Fruit fly (Drosophila melanogaster) whole organism, embryonic: ENCODE results near the gene fliI.

Experiments used
- ATbp ChIP-seq: fragments of 200-800 bp; sonication (Bioruptor generic); optimal IDR thresholded peaks from 2 replicates; lab custom pipeline; 2017; ENCODE audit warnings: missing biosample characterization, mild to moderate bottlenecking, missing genetic modification characterization, missing genetic modification reagents
- Abd-B ChIP-seq: fragments of 200-800 bp; sonication (Bioruptor generic); optimal IDR thresholded peaks from 2 replicates; lab custom pipeline; 2018; ENCODE audit warnings: missing biosample characterization, mild to moderate bottlenecking, missing genetic modification characterization, moderate library complexity
- Ada2b ChIP-seq: fragments of 200-800 bp; sonication (Bioruptor generic); IDR thresholded peaks from 2 replicates; pipeline ENCODE4 v1.3.6; 2022; ENCODE audit warnings: missing biosample characterization, missing genetic modification characterization
- CG10274 ChIP-seq: fragments of 200-800 bp; sonication (Bioruptor generic); optimal IDR thresholded peaks from 3 replicates; lab custom pipeline; 2017; ENCODE audit warnings: missing biosample characterization, mild to moderate bottlenecking, missing genetic modification characterization
- CG11398 ChIP-seq: fragments of 200-800 bp; sonication (Bioruptor generic); optimal IDR thresholded peaks from 2 replicates; lab custom pipeline; 2016; ENCODE audit warnings: missing biosample characterization, missing genetic modification characterization
- CG11504 ChIP-seq: fragments of 200-800 bp; sonication (Bioruptor generic); optimal IDR thresholded peaks from 3 replicates; lab custom pipeline; 2019; ENCODE audit warnings: missing biosample characterization, mild to moderate bottlenecking, missing genetic modification characterization, moderate library complexity
- CG12219 ChIP-seq: fragments of 200-800 bp; sonication (Bioruptor generic); optimal IDR thresholded peaks from 3 replicates; lab custom pipeline; 2018; ENCODE audit warnings: missing biosample characterization, mild to moderate bottlenecking, missing genetic modification characterization
- CG12942 ChIP-seq: fragments of 200-800 bp; sonication (Bioruptor generic); optimal IDR thresholded peaks from 3 replicates; lab custom pipeline; 2016; ENCODE audit warnings: missing biosample characterization, missing genetic modification characterization
- CG14014 ChIP-seq: fragments of 200-800 bp; sonication (Bioruptor generic); IDR thresholded peaks from 2 replicates; pipeline ENCODE4 v1.3.6; 2022; ENCODE audit warnings: missing biosample characterization, missing genetic modification characterization
- CG15601 ChIP-seq: fragments of 200-800 bp; sonication (Bioruptor generic); optimal IDR thresholded peaks from 3 replicates; lab custom pipeline; 2019; ENCODE audit warnings: missing biosample characterization, mild to moderate bottlenecking, missing genetic modification characterization, moderate library complexity
- CG2120 ChIP-seq: fragments of 200-800 bp; sonication (Bioruptor generic); optimal IDR thresholded peaks from 3 replicates; lab custom pipeline; 2016; ENCODE audit warnings: missing biosample characterization, missing genetic modification characterization
- CG2199 ChIP-seq: fragments of 200-800 bp; sonication (Bioruptor generic); IDR thresholded peaks from 3 replicates; pipeline ENCODE4 v1.3.6; 2022; ENCODE audit warnings: missing biosample characterization, missing genetic modification characterization
- CG2202 ChIP-seq: fragments of 200-800 bp; sonication (Bioruptor generic); optimal IDR thresholded peaks from 2 replicates; lab custom pipeline; 2018; ENCODE audit warnings: missing biosample characterization, mild to moderate bottlenecking, missing genetic modification characterization
- CG2678 ChIP-seq: fragments of 200-800 bp; sonication (Bioruptor generic); optimal IDR thresholded peaks from 3 replicates; lab custom pipeline; 2019; ENCODE audit warnings: missing biosample characterization, mild to moderate bottlenecking, missing genetic modification characterization, moderate library complexity
- CG3065 ChIP-seq: fragments of 200-800 bp; sonication (Bioruptor generic); optimal IDR thresholded peaks from 2 replicates; lab custom pipeline; 2016; ENCODE audit warnings: missing biosample characterization, missing genetic modification characterization
- CG3726 ChIP-seq: fragments of 200-800 bp; sonication (Bioruptor generic); IDR thresholded peaks from 3 replicates; pipeline ENCODE4, ENCODE4 v1.3.6; 2022; ENCODE audit warnings: missing biosample characterization, missing genetic modification characterization
- CG4360 ChIP-seq: fragments of 200-800 bp; sonication (Bioruptor generic); IDR thresholded peaks from 2 replicates; pipeline ENCODE4 v1.3.6; 2022; ENCODE audit warnings: missing biosample characterization, missing genetic modification characterization
- CG6175 ChIP-seq: fragments of 200-800 bp; sonication (Bioruptor generic); IDR thresholded peaks from 3 replicates; pipeline ENCODE4 v1.3.6; 2022; ENCODE audit warnings: missing biosample characterization, missing genetic modification characterization
- CG7357 ChIP-seq: fragments of 200-800 bp; sonication (Bioruptor generic); IDR thresholded peaks from 3 replicates; pipeline ENCODE4 v1.3.6; 2022; ENCODE audit warnings: missing biosample characterization, missing genetic modification characterization
- CG7372 ChIP-seq: fragments of 200-800 bp; sonication (Bioruptor generic); IDR thresholded peaks from 2 replicates; pipeline ENCODE4 v1.3.6; 2022; ENCODE audit warnings: missing biosample characterization, missing genetic modification characterization
- Chrac-16 ChIP-seq: fragments of 200-800 bp; sonication (Bioruptor generic); optimal IDR thresholded peaks from 3 replicates; lab custom pipeline; 2016; ENCODE audit warnings: missing biosample characterization, missing genetic modification characterization
- Dbx ChIP-seq: fragments of 200-800 bp; sonication (Bioruptor generic); IDR thresholded peaks from 3 replicates; pipeline ENCODE4 v1.3.6; 2022; ENCODE audit warnings: missing biosample characterization, missing genetic modification characterization
- Dip3 ChIP-seq: fragments of 200-800 bp; sonication (Bioruptor generic); optimal IDR thresholded peaks from 3 replicates; lab custom pipeline; 2016; ENCODE audit warnings: missing biosample characterization, missing genetic modification characterization
- Gug ChIP-seq: fragments of 200-800 bp; sonication (Bioruptor generic); IDR thresholded peaks from 4 replicates; pipeline ENCODE4 v1.3.6; 2022; ENCODE audit warnings: missing biosample characterization, missing genetic modification characterization
- HLH3B ChIP-seq: fragments of 200-800 bp; sonication (Bioruptor generic); IDR thresholded peaks from 2 replicates; pipeline ENCODE4 v1.3.6; 2022; ENCODE audit warnings: missing biosample characterization, missing genetic modification characterization
- Hr78 ChIP-seq, 2 experiments: fragments of 200-800 bp in 1 of 2; fragments of >200 bp in 1 of 2; sonication (Bioruptor generic) in 1 of 2; optimal IDR thresholded peaks; 2 replicates each; lab custom pipeline; 2017 to 2019; ENCODE audit warnings: missing biosample characterization in 2 of 2, missing genetic modification characterization in 2 of 2, mild to moderate bottlenecking in 1 of 2, moderate library complexity in 1 of 2
- Hsf ChIP-seq: fragments of 200-800 bp; sonication (Bioruptor generic); optimal IDR thresholded peaks from 3 replicates; lab custom pipeline; 2016; ENCODE audit warnings: missing biosample characterization, missing genetic modification characterization
- Mad ChIP-seq: fragments of 200-800 bp; sonication (Bioruptor generic); optimal IDR thresholded peaks from 2 replicates; lab custom pipeline; 2016; ENCODE audit warnings: missing biosample characterization, missing genetic modification characterization
- NK7.1 ChIP-seq: fragments of 200-800 bp; sonication (Bioruptor generic); optimal IDR thresholded peaks from 3 replicates; lab custom pipeline; 2016; ENCODE audit warnings: missing biosample characterization, missing genetic modification characterization
- Nf-YB ChIP-seq: fragments of 200-800 bp; sonication (Bioruptor generic); optimal IDR thresholded peaks from 3 replicates; lab custom pipeline; 2019; ENCODE audit warnings: missing biosample characterization, mild to moderate bottlenecking, missing genetic modification characterization, moderate library complexity
- PHDP ChIP-seq: fragments of 200-800 bp; sonication (Bioruptor generic); optimal IDR thresholded peaks from 3 replicates; lab custom pipeline; 2018; ENCODE audit warnings: missing biosample characterization, mild to moderate bottlenecking, missing genetic modification characterization, moderate library complexity
- Pdp1 ChIP-seq, 2 experiments: fragments of 200-800 bp; sonication (Bioruptor generic); optimal IDR thresholded peaks; 3 replicates each; lab custom pipeline; 2016; ENCODE audit warnings: missing biosample characterization in 2 of 2, missing genetic modification characterization in 2 of 2, mild to moderate bottlenecking in 1 of 2, moderate library complexity in 1 of 2
- Rx ChIP-seq: fragments of 200-800 bp; sonication (Bioruptor generic); IDR thresholded peaks from 2 replicates; pipeline ENCODE4 v1.3.6; 2022; ENCODE audit warnings: missing biosample characterization, missing genetic modification characterization
- Sry-δ ChIP-seq: fragments of 200-800 bp; sonication (Bioruptor generic); optimal IDR thresholded peaks from 2 replicates; lab custom pipeline; 2016; ENCODE audit warnings: missing biosample characterization, missing genetic modification characterization
- Tbp ChIP-seq: fragments of >200 bp; optimal IDR thresholded peaks from 2 replicates; lab custom pipeline; 2018; ENCODE audit warnings: missing biosample characterization, missing genetic modification characterization
- Vsx1 ChIP-seq: fragments of 200-800 bp; sonication (Bioruptor generic); optimal IDR thresholded peaks from 2 replicates; lab custom pipeline; 2017; ENCODE audit warnings: missing biosample characterization, mild to moderate bottlenecking, missing genetic modification characterization, missing genetic modification reagents
- ase ChIP-seq: fragments of 200-800 bp; sonication (Bioruptor generic); IDR thresholded peaks from 3 replicates; pipeline ENCODE4 v1.3.6; 2022; ENCODE audit warnings: missing biosample characterization, missing genetic modification characterization
- chinmo ChIP-seq: fragments of 200-800 bp; sonication (Bioruptor generic); IDR thresholded peaks from 4 replicates; pipeline ENCODE4 v1.3.6; 2022; ENCODE audit warnings: missing biosample characterization, missing genetic modification characterization; ENCODE audit not compliant: partially characterized antibody
- chm ChIP-seq: fragments of 200-800 bp; sonication (Bioruptor generic); IDR thresholded peaks from 2 replicates; pipeline ENCODE4 v1.3.6; 2022; ENCODE audit warnings: missing biosample characterization, missing genetic modification characterization
- disco-r ChIP-seq: fragments of 200-800 bp; sonication (Bioruptor generic); optimal IDR thresholded peaks from 2 replicates; lab custom pipeline; 2016; ENCODE audit warnings: missing biosample characterization, missing genetic modification characterization
- grn ChIP-seq: fragments of 200-800 bp; sonication (Bioruptor generic); optimal IDR thresholded peaks from 3 replicates; lab custom pipeline; 2017; ENCODE audit warnings: missing biosample characterization, missing genetic modification characterization
- lola ChIP-seq, 3 experiments: fragments of >200 bp in 2 of 3; fragments of 200-800 bp in 1 of 3; sonication (Bioruptor generic) in 1 of 3; optimal IDR thresholded peaks; 2 replicates each; lab custom pipeline; 2017 to 2019; ENCODE audit warnings: missing biosample characterization in 3 of 3, missing genetic modification characterization in 3 of 3, mild to moderate bottlenecking in 1 of 3, moderate library complexity in 1 of 3
- pros ChIP-seq: fragments of 200-800 bp; sonication (Bioruptor generic); optimal IDR thresholded peaks from 3 replicates; lab custom pipeline; 2019; ENCODE audit warnings: missing biosample characterization, mild to moderate bottlenecking, missing genetic modification characterization, moderate library complexity
- schlank ChIP-seq: fragments of 200-800 bp; sonication (Bioruptor generic); optimal IDR thresholded peaks from 2 replicates; lab custom pipeline; 2018; ENCODE audit warnings: missing biosample characterization, mild to moderate bottlenecking, missing genetic modification characterization
- sens ChIP-seq: fragments of 200-800 bp; sonication (Bioruptor generic); peaks from one replicate; lab custom pipeline; 2016; ENCODE audit warnings: missing biosample characterization, missing genetic modification characterization
- shn ChIP-seq: fragments of 200-800 bp; sonication (Bioruptor generic); optimal IDR thresholded peaks from 3 replicates; lab custom pipeline; 2016; ENCODE audit warnings: missing biosample characterization, missing genetic modification characterization
- sim ChIP-seq: fragments of 200-800 bp; sonication (Bioruptor generic); IDR thresholded peaks from 2 replicates; pipeline ENCODE4 v1.3.6; 2022; ENCODE audit warnings: missing biosample characterization, missing genetic modification characterization
- tgo ChIP-seq: fragments of 200-800 bp; sonication (Bioruptor generic); IDR thresholded peaks from 3 replicates; pipeline ENCODE4 v1.3.6; 2022; ENCODE audit warnings: missing biosample characterization, missing genetic modification characterization
- tup ChIP-seq: fragments of 200-800 bp; sonication (Bioruptor generic); optimal IDR thresholded peaks from 2 replicates; lab custom pipeline; 2016; ENCODE audit warnings: missing biosample characterization, mild to moderate bottlenecking, missing genetic modification characterization, moderate library complexity
- vvl ChIP-seq: fragments of 200-800 bp; sonication (Bioruptor generic); IDR thresholded peaks from 2 replicates; pipeline ENCODE4 v1.3.6; 2022; ENCODE audit warnings: missing biosample characterization, missing genetic modification characterization
- wdn ChIP-seq: fragments of 200-800 bp; sonication (Bioruptor generic); IDR thresholded peaks from 2 replicates; pipeline ENCODE4 v1.3.6; 2022; ENCODE audit warnings: missing biosample characterization, missing genetic modification characterization

The fliI gene

DNA sequence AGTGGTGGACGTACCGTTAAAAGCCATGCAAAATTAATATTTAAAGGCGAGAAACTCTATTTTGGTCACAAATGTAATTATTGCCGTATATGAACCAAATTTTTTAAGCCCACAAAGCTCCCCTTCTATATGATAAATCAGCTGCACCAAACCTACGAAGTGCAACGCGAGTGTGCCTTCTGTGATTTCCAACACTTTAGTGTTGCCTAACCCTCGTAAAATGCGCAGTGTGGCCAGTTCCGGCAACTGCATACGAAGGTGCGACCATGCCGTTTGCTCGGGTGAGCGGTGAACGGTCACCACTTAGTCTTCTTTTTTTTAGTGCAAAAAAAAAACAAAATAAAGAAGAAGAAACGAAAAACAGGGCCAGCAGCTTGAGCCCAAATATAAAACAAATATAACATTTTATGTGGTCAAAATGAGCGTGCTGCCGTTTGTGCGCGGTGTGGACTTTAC lies at the start of gene fliI, which contains the start of gene tty (continued):
- TF ChIP-seq CG11504 = no peak
- TF ChIP-seq Vsx1 = peak; percentile 74
- peak; percentile 89 for TF ChIP-seq Hsf (GFP tag; lab: Kevin White, UChicago)
- TF ChIP-seq CG2120 = peak; percentile 92
- peak; percentile 75 for TF ChIP-seq CG7357
- peak; percentile 78 for TF ChIP-seq wdn (GFP tag; lab: Robert Waterston, UW)
- peak; percentile 85 for TF ChIP-seq Dbx (GFP tag; lab: Robert Waterston, UW)
- peak; percentile 42 for TF ChIP-seq NK7.1 (GFP tag; lab: Kevin White, UChicago)
- peak; percentile 71 for TF ChIP-seq PHDP (tag; lab: Kevin White, UChicago)
- peak; percentile 73 for TF ChIP-seq ATbp (GFP tag; lab: Kevin White, UChicago)
- TF ChIP-seq ase (GFP tag; lab: Robert Waterston, UW) = peak; percentile 90
- peak; percentile 73 for TF ChIP-seq Chrac-16
- peak; percentile 86 for TF ChIP-seq Dip3 (GFP tag; lab: Kevin White, UChicago)
- TF ChIP-seq CG6175 = peak; percentile 73
- peak; percentile 90 for TF ChIP-seq Rx
- peak; percentile 60 for TF ChIP-seq CG12219 (GFP tag; lab: Kevin White, UChicago)
- TF ChIP-seq grn (GFP tag; lab: Kevin White, UChicago) = no peak
- TF ChIP-seq sim (GFP tag; lab: Robert Waterston, UW) = peak; percentile 59; the same call in 1 of the 2 replicates
- peak; percentile 63 for TF ChIP-seq CG3065
- 0 out of 2 replicates have a peak, but pooled peaks have one; percentile 5 for TF ChIP-seq CG4360 (GFP tag; lab: Robert Waterston, UW)
- peak; percentile 83 for TF ChIP-seq CG7372 (GFP tag; lab: Robert Waterston, UW)
- peak; percentile 89 for TF ChIP-seq Abd-B (GFP tag; lab: Kevin White, UChicago)
- TF ChIP-seq HLH3B (GFP tag; lab: Robert Waterston, UW) = peak; percentile 86
- TF ChIP-seq disco-r = peak; percentile 74
- peak; percentile 85 to 89 for TF ChIP-seq Pdp1 (GFP tag; optimal IDR thresholded peaks at IDR 0.05; lab: Kevin White, UChicago)
- TF ChIP-seq tup (GFP tag; lab: Kevin White, UChicago) = peak; percentile 30
- peak; percentile 91 for TF ChIP-seq chm
- TF ChIP-seq shn (GFP tag; lab: Kevin White, UChicago) = peak; percentile 87
- TF ChIP-seq schlank = peak; percentile 54
- peak in 1 of 3 experiments; percentile 41 for TF ChIP-seq lola (GFP tag; optimal IDR thresholded peaks at IDR 0.05; lab: Kevin White, UChicago)
- peak; percentile 92 for TF ChIP-seq vvl (GFP tag; lab: Robert Waterston, UW)
- 0 out of 4 replicates have a peak, but pooled peaks have one; percentile 5 for TF ChIP-seq chinmo (GFP tag; lab: Robert Waterston, UW)
- no peak for TF ChIP-seq pros (GFP tag; lab: Kevin White, UChicago)
- TF ChIP-seq Mad (GFP tag; lab: Kevin White, UChicago) = peak; percentile 86
- peak; percentile 46 for TF ChIP-seq CG15601 (tag; lab: Kevin White, UChicago)
- peak; percentile 61 for TF ChIP-seq Sry-δ (GFP tag; lab: Kevin White, UChicago)
- TF ChIP-seq CG10274 (GFP tag; lab: Kevin White, UChicago) = peak; percentile 26
- no peak for TF ChIP-seq Hr78 (GFP tag; optimal IDR thresholded peaks at IDR 0.05; lab: Kevin White, UChicago)
- peak; percentile 84; the same call in 2 of the 3 replicates for TF ChIP-seq CG3726 (GFP tag; lab: Robert Waterston, UW)
- no peak for TF ChIP-seq Tbp (GFP tag; lab: Kevin White, UChicago)
- TF ChIP-seq Ada2b = peak; percentile 85
- TF ChIP-seq CG2202 = peak; percentile 27
- peak; percentile 42 for TF ChIP-seq CG11398
- peak; percentile 78 for TF ChIP-seq CG2199 (GFP tag; lab: Robert Waterston, UW)
- TF ChIP-seq tgo (GFP tag; lab: Robert Waterston, UW) = peak; percentile 89
- peak; percentile 97 for TF ChIP-seq sens (GFP tag; lab: Kevin White, UChicago)
- peak; percentile 81 for TF ChIP-seq CG12942 (GFP tag; lab: Kevin White, UChicago)
- peak; percentile 93 for TF ChIP-seq Gug (GFP tag; lab: Robert Waterston, UW)
- peak; percentile 37 for TF ChIP-seq Nf-YB (GFP tag; lab: Kevin White, UChicago)
- peak; percentile 75 for TF ChIP-seq CG2678 (tag; lab: Kevin White, UChicago)
- TF ChIP-seq CG14014 (GFP tag; lab: Robert Waterston, UW) = peak; percentile 83
